Fruit fly (Drosophila melanogaster) whole organism, embryonic: ENCODE data around the gene Art1.

Experiments
- B-H1 ChIP-seq: fragments of 200-800 bp; sonication (Bioruptor generic); IDR thresholded peaks from 3 replicates; pipeline ENCODE4 v1.3.6; 2022; ENCODE audit warnings: missing biosample characterization, missing genetic modification characterization
- BEAF-32 ChIP-seq: fragments of 200-800 bp; sonication (Bioruptor generic); optimal IDR thresholded peaks from 3 replicates; lab custom pipeline; 2017; ENCODE audit warnings: missing biosample characterization, missing genetic modification characterization, mild to moderate bottlenecking, moderate library complexity, missing genetic modification reagents
- Bdp1 ChIP-seq: fragments of 200-800 bp; sonication (Bioruptor generic); optimal IDR thresholded peaks from 3 replicates; lab custom pipeline; 2016; ENCODE audit warnings: missing biosample characterization, missing genetic modification characterization
- CG11398 ChIP-seq: fragments of 200-800 bp; sonication (Bioruptor generic); optimal IDR thresholded peaks from 2 replicates; lab custom pipeline; 2016; ENCODE audit warnings: missing biosample characterization, missing genetic modification characterization
- CG12391 ChIP-seq: fragments of 200-800 bp; sonication (Bioruptor generic); optimal IDR thresholded peaks from 3 replicates; lab custom pipeline; 2018; ENCODE audit warnings: missing biosample characterization, mild to moderate bottlenecking, missing genetic modification characterization, moderate library complexity
- CG12659 ChIP-seq: fragments of 200-800 bp; sonication (Bioruptor generic); optimal IDR thresholded peaks from 3 replicates; lab custom pipeline; 2017; ENCODE audit warnings: mild to moderate bottlenecking, missing biosample characterization, missing genetic modification reagents, missing genetic modification characterization
- CG14441 ChIP-seq: fragments of 200-800 bp; sonication (Bioruptor generic); IDR thresholded peaks from 2 replicates; pipeline ENCODE4 v1.3.6; 2022; ENCODE audit warnings: missing biosample characterization, missing genetic modification characterization
- CG15479 ChIP-seq: fragments of 200-800 bp; sonication (Bioruptor generic); optimal IDR thresholded peaks from 3 replicates; lab custom pipeline; 2019; ENCODE audit warnings: missing biosample characterization, mild to moderate bottlenecking, missing genetic modification characterization, moderate library complexity
- CG15601 ChIP-seq: fragments of 200-800 bp; sonication (Bioruptor generic); optimal IDR thresholded peaks from 3 replicates; lab custom pipeline; 2019; ENCODE audit warnings: missing biosample characterization, mild to moderate bottlenecking, missing genetic modification characterization, moderate library complexity
- CG16779 ChIP-seq: fragments of 200-800 bp; sonication (Bioruptor generic); IDR thresholded peaks from 2 replicates; pipeline ENCODE4 v1.3.6; 2022; ENCODE audit warnings: missing biosample characterization, missing genetic modification characterization
- CG18011 ChIP-seq: fragments of 200-800 bp; sonication (Bioruptor generic); optimal IDR thresholded peaks from 2 replicates; lab custom pipeline; 2017; ENCODE audit warnings: missing biosample characterization, missing genetic modification characterization, mild to moderate bottlenecking, moderate library complexity, missing genotype
- CG2678 ChIP-seq: fragments of 200-800 bp; sonication (Bioruptor generic); optimal IDR thresholded peaks from 3 replicates; lab custom pipeline; 2019; ENCODE audit warnings: missing biosample characterization, mild to moderate bottlenecking, missing genetic modification characterization, moderate library complexity
- CG30431 ChIP-seq: fragments of 200-800 bp; sonication (Bioruptor generic); optimal IDR thresholded peaks from 2 replicates; lab custom pipeline; 2017; ENCODE audit warnings: missing biosample characterization, missing genetic modification characterization
- CG33213 ChIP-seq: fragments of 200-800 bp; sonication (Bioruptor generic); optimal IDR thresholded peaks from 3 replicates; lab custom pipeline; 2016; ENCODE audit warnings: missing biosample characterization, missing genetic modification characterization
- CG42726 ChIP-seq: fragments of 200-800 bp; sonication (Bioruptor generic); IDR thresholded peaks from 2 replicates; pipeline ENCODE4 v1.3.6; 2022; ENCODE audit warnings: missing biosample characterization, missing genetic modification characterization; ENCODE audit not compliant: partially characterized antibody
- CG4820 ChIP-seq: fragments of 200-800 bp; sonication (Bioruptor generic); optimal IDR thresholded peaks from 3 replicates; lab custom pipeline; 2016; ENCODE audit warnings: missing biosample characterization, missing genetic modification characterization
- CG5245 ChIP-seq: fragments of 200-800 bp; sonication (Bioruptor generic); optimal IDR thresholded peaks from 3 replicates; lab custom pipeline; 2016; ENCODE audit warnings: missing biosample characterization, missing genetic modification characterization
- CG7963 ChIP-seq: fragments of 200-800 bp; sonication (Bioruptor generic); IDR thresholded peaks from 3 replicates; pipeline ENCODE4 v1.3.6; 2022; ENCODE audit warnings: missing biosample characterization, missing genetic modification characterization; ENCODE audit not compliant: partially characterized antibody
- CG9215 ChIP-seq: fragments of 200-800 bp; sonication (Bioruptor generic); IDR thresholded peaks from 2 replicates; pipeline ENCODE4 v1.3.6; 2022; ENCODE audit warnings: missing biosample characterization, missing genetic modification characterization
- E2f2 ChIP-seq: fragments of 200-800 bp; sonication (Bioruptor generic); IDR thresholded peaks from 2 replicates; pipeline ENCODE4 v1.3.6; 2022; ENCODE audit warnings: missing biosample characterization, missing genetic modification characterization
- Elba2 ChIP-seq: fragments of 200-800 bp; sonication (Bioruptor generic); optimal IDR thresholded peaks from 3 replicates; lab custom pipeline; 2016; ENCODE audit warnings: missing biosample characterization, missing genetic modification characterization
- Fer3 ChIP-seq: fragments of 200-800 bp; sonication (Bioruptor generic); optimal IDR thresholded peaks from 2 replicates; lab custom pipeline; 2018; ENCODE audit warnings: missing biosample characterization, mild to moderate bottlenecking, missing genetic modification characterization, moderate library complexity
- Gug ChIP-seq: fragments of 200-800 bp; sonication (Bioruptor generic); IDR thresholded peaks from 4 replicates; pipeline ENCODE4 v1.3.6; 2022; ENCODE audit warnings: missing biosample characterization, missing genetic modification characterization
- HHEX ChIP-seq: fragments of 200-800 bp; sonication (Bioruptor generic); optimal IDR thresholded peaks from 3 replicates; lab custom pipeline; 2017; ENCODE audit warnings: missing biosample characterization, mild to moderate bottlenecking, missing genetic modification characterization, missing genetic modification reagents
- HLHmδ ChIP-seq: fragments of 200-800 bp; sonication (Bioruptor generic); optimal IDR thresholded peaks from 2 replicates; lab custom pipeline; 2018; ENCODE audit warnings: missing biosample characterization, mild to moderate bottlenecking, missing genetic modification characterization, moderate library complexity
- HmgZ ChIP-seq: fragments of 200-800 bp; sonication (Bioruptor generic); optimal IDR thresholded peaks from 2 replicates; lab custom pipeline; 2018; ENCODE audit warnings: missing biosample characterization, mild to moderate bottlenecking, missing genetic modification characterization
- Hr78 ChIP-seq, 2 experiments: fragments of 200-800 bp in 1 of 2; fragments of >200 bp in 1 of 2; sonication (Bioruptor generic) in 1 of 2; optimal IDR thresholded peaks; 2 replicates each; lab custom pipeline; 2017 to 2019; ENCODE audit warnings: missing biosample characterization in 2 of 2, missing genetic modification characterization in 2 of 2, mild to moderate bottlenecking in 1 of 2, moderate library complexity in 1 of 2
- Lpt ChIP-seq: fragments of >200 bp; optimal IDR thresholded peaks from 2 replicates; lab custom pipeline; 2018; ENCODE audit warnings: missing biosample characterization, missing genetic modification characterization
- Max ChIP-seq: fragments of 200-800 bp; sonication (Bioruptor generic); optimal IDR thresholded peaks from 2 replicates; lab custom pipeline; 2016; ENCODE audit warnings: missing biosample characterization, mild to moderate bottlenecking, missing genetic modification characterization
- Mes4 ChIP-seq: fragments of 200-800 bp; sonication (Bioruptor generic); optimal IDR thresholded peaks from 2 replicates; lab custom pipeline; 2016; ENCODE audit warnings: missing biosample characterization, missing genetic modification characterization
- Myb ChIP-seq: fragments of 200-800 bp; sonication (Bioruptor generic); optimal IDR thresholded peaks from 2 replicates; lab custom pipeline; 2016; ENCODE audit warnings: missing biosample characterization, missing genetic modification characterization
- NC2α ChIP-seq: fragments of 200-800 bp; sonication (Bioruptor generic); optimal IDR thresholded peaks from 2 replicates; lab custom pipeline; 2016; ENCODE audit warnings: missing biosample characterization, missing genetic modification characterization
- NK7.1 ChIP-seq: fragments of 200-800 bp; sonication (Bioruptor generic); optimal IDR thresholded peaks from 3 replicates; lab custom pipeline; 2016; ENCODE audit warnings: missing biosample characterization, missing genetic modification characterization
- Ravus ChIP-seq: fragments of 200-800 bp; sonication (Bioruptor generic); IDR thresholded peaks from 2 replicates; pipeline ENCODE4 v1.3.6; 2022; ENCODE audit warnings: missing biosample characterization, missing genetic modification characterization
- Sox102F ChIP-seq: fragments of 200-800 bp; sonication (Bioruptor generic); optimal IDR thresholded peaks from 2 replicates; lab custom pipeline; 2018; ENCODE audit warnings: missing biosample characterization, mild to moderate bottlenecking, missing genetic modification characterization, moderate library complexity
- TFAM ChIP-seq: fragments of 200-800 bp; sonication (Bioruptor generic); optimal IDR thresholded peaks from 2 replicates; lab custom pipeline; 2017; ENCODE audit warnings: missing biosample characterization, missing genetic modification characterization, inconsistent platforms
- ci ChIP-seq: fragments of 200-800 bp; sonication (Bioruptor generic); IDR thresholded peaks from 3 replicates; pipeline ENCODE4 v1.3.6; 2022; ENCODE audit warnings: missing biosample characterization, missing genetic modification characterization
- crc ChIP-seq: fragments of 200-800 bp; sonication (Bioruptor generic); optimal IDR thresholded peaks from 2 replicates; lab custom pipeline; 2016; ENCODE audit warnings: missing biosample characterization, missing genetic modification characterization
- dati ChIP-seq: fragments of 200-800 bp; sonication (Bioruptor generic); IDR thresholded peaks from 2 replicates; pipeline ENCODE4 v1.3.6; 2022; ENCODE audit warnings: missing biosample characterization, missing genetic modification characterization
- esg ChIP-seq: fragments of 200-800 bp; sonication (Bioruptor generic); conservative IDR thresholded peaks from 2 replicates; pipeline ENCODE4 v1.3.6; 2022; ENCODE audit warnings: missing biosample characterization, missing genetic modification characterization
- fd3F ChIP-seq: fragments of 200-800 bp; sonication (Bioruptor generic); optimal IDR thresholded peaks from 2 replicates; lab custom pipeline; 2018; ENCODE audit warnings: missing biosample characterization, mild to moderate bottlenecking, missing genetic modification characterization, moderate library complexity
- grn ChIP-seq: fragments of 200-800 bp; sonication (Bioruptor generic); optimal IDR thresholded peaks from 3 replicates; lab custom pipeline; 2017; ENCODE audit warnings: missing biosample characterization, missing genetic modification characterization
- gsb ChIP-seq: fragments of 200-800 bp; sonication (Bioruptor generic); IDR thresholded peaks from 2 replicates; pipeline ENCODE4 v1.3.6; 2022; ENCODE audit warnings: missing biosample characterization, missing genetic modification characterization
- kah ChIP-seq: fragments of 200-800 bp; sonication (Bioruptor generic); optimal IDR thresholded peaks from 2 replicates; lab custom pipeline; 2018; ENCODE audit warnings: missing biosample characterization, mild to moderate bottlenecking, missing genetic modification characterization
- pros ChIP-seq: fragments of 200-800 bp; sonication (Bioruptor generic); optimal IDR thresholded peaks from 3 replicates; lab custom pipeline; 2019; ENCODE audit warnings: missing biosample characterization, mild to moderate bottlenecking, missing genetic modification characterization, moderate library complexity
- rib ChIP-seq: fragments of 200-800 bp; sonication (Bioruptor generic); IDR thresholded peaks from 2 replicates; pipeline ENCODE4 v1.3.6; 2022; ENCODE audit warnings: missing biosample characterization, missing genetic modification characterization
- shn ChIP-seq: fragments of 200-800 bp; sonication (Bioruptor generic); optimal IDR thresholded peaks from 3 replicates; lab custom pipeline; 2016; ENCODE audit warnings: missing biosample characterization, missing genetic modification characterization
- so ChIP-seq: fragments of 200-800 bp; sonication (Bioruptor generic); IDR thresholded peaks from 3 replicates; pipeline ENCODE4 v1.3.6; 2022; ENCODE audit warnings: missing biosample characterization, missing genetic modification characterization
- z ChIP-seq: fragments of 200-800 bp; sonication (Bioruptor generic); IDR thresholded peaks from 3 replicates; pipeline ENCODE4 v1.3.6; 2022; ENCODE audit warnings: missing biosample characterization, missing genetic modification characterization
- zen ChIP-seq: fragments of 200-800 bp; sonication (Bioruptor generic); optimal IDR thresholded peaks from 3 replicates; lab custom pipeline; 2018; ENCODE audit warnings: missing biosample characterization, mild to moderate bottlenecking, missing genetic modification characterization, moderate library complexity
- zen2 ChIP-seq: fragments of 200-800 bp; sonication (Bioruptor generic); IDR thresholded peaks from 3 replicates; pipeline ENCODE4 v1.3.6; 2022; ENCODE audit warnings: missing biosample characterization, missing genetic modification characterization; ENCODE audit not compliant: partially characterized antibody

Gene Art1

DNA sequence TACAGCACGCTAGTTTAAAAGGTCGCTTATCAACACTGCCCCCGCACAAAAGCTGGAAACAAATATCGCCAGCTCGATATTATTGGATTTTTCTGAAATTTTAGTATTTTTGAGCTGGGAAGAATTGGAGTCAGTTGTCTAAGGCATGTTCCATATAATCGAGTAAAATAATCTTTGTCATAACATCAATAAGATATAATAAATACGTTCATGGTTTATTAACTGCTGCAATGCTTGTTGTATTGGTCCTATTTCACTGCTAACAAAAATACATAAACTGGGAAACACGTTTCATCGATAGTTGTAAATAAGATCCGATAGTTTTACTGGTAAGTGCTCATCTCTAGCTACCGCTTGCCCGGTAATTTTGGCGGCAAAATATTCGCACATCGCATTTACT, at the start of gene Art1, which contains the start of gene Mcm5 (continued):
- no peak for TF ChIP-seq CG4820 (GFP tag; lab: Kevin White, UChicago)
- TF ChIP-seq CG9215 (GFP tag; lab: Robert Waterston, UW): peak; percentile 24; the same call in 1 of the 2 replicates
- no peak for TF ChIP-seq CG15479
- TF ChIP-seq TFAM (GFP tag; lab: Kevin White, UChicago): no peak
- no peak for TF ChIP-seq esg (GFP tag; lab: Robert Waterston, UW)
- no peak for TF ChIP-seq pros
- TF ChIP-seq E2f2: peak; percentile 77
- TF ChIP-seq Fer3: no peak
- no peak for TF ChIP-seq NC2α (GFP tag; lab: Kevin White, UChicago)
- TF ChIP-seq Bdp1 (GFP tag; lab: Kevin White, UChicago): no peak
- peak; percentile 25 for TF ChIP-seq CG33213 (GFP tag; lab: Kevin White, UChicago)
- peak; percentile 34 for TF ChIP-seq NK7.1 (GFP tag; lab: Kevin White, UChicago)
- peak; percentile 52 for TF ChIP-seq shn (GFP tag; lab: Kevin White, UChicago)
- peak; percentile 71; the same call in 1 of the 3 replicates for TF ChIP-seq CG7963
- TF ChIP-seq HLHmδ (GFP tag; lab: Kevin White, UChicago): no peak
- TF ChIP-seq CG5245 (GFP tag; lab: Kevin White, UChicago): no peak
- TF ChIP-seq Ravus (GFP tag; lab: Robert Waterston, UW): no peak
- no peak for TF ChIP-seq rib (GFP tag; lab: Robert Waterston, UW)
- TF ChIP-seq gsb: no peak
- TF ChIP-seq Gug (GFP tag; lab: Robert Waterston, UW): peak; percentile 16; the same call in 1 of the 4 replicates
- peak; percentile 17 for TF ChIP-seq Mes4
- peak; percentile 99 for TF ChIP-seq BEAF-32
- TF ChIP-seq Myb: peak; percentile 58
- no peak for TF ChIP-seq z (GFP tag; lab: Robert Waterston, UW)
- TF ChIP-seq CG14441 (GFP tag; lab: Robert Waterston, UW): no peak
- peak; percentile 51 for TF ChIP-seq CG12391
- TF ChIP-seq ci (GFP tag; lab: Robert Waterston, UW): no peak
- TF ChIP-seq dati (GFP tag; lab: Robert Waterston, UW): no peak
- no peak for TF ChIP-seq CG16779 (GFP tag; lab: Robert Waterston, UW)
- no peak for TF ChIP-seq B-H1
- TF ChIP-seq CG15601 (tag; lab: Kevin White, UChicago): no peak
- TF ChIP-seq CG18011 (GFP tag; lab: Kevin White, UChicago): no peak
- TF ChIP-seq CG2678 (tag; lab: Kevin White, UChicago): no peak
- no peak for TF ChIP-seq fd3F (GFP tag; lab: Kevin White, UChicago)
- no peak for TF ChIP-seq Hr78 (GFP tag; optimal IDR thresholded peaks at IDR 0.05; lab: Kevin White, UChicago)
- no peak for TF ChIP-seq Sox102F (GFP tag; lab: Kevin White, UChicago)
- TF ChIP-seq crc (GFP tag; lab: Kevin White, UChicago): no peak
- no peak for TF ChIP-seq so
- no peak for TF ChIP-seq HHEX (GFP tag; lab: Kevin White, UChicago)
- TF ChIP-seq Elba2: no peak
- peak; percentile 44; the same call in 1 of the 2 replicates for TF ChIP-seq CG42726 (GFP tag; lab: Robert Waterston, UW)
- peak; percentile 75; the same call in 2 of the 3 replicates for TF ChIP-seq zen2 (GFP tag; lab: Robert Waterston, UW)
- no peak for TF ChIP-seq grn (GFP tag; lab: Kevin White, UChicago)
- TF ChIP-seq HmgZ (tag; lab: Kevin White, UChicago): peak; percentile 49
- TF ChIP-seq zen (tag; lab: Kevin White, UChicago): peak; percentile 38
- peak; percentile 8 for TF ChIP-seq CG11398 (GFP tag; lab: Kevin White, UChicago)
- peak; percentile 83 for TF ChIP-seq Max (GFP tag; lab: Kevin White, UChicago)
- TF ChIP-seq kah (GFP tag; lab: Kevin White, UChicago): no peak
- no peak for TF ChIP-seq CG30431
- peak; percentile 78 for TF ChIP-seq CG12659 (GFP tag; lab: Kevin White, UChicago)
- no peak for TF ChIP-seq Lpt (GFP tag; lab: Kevin White, UChicago)
